Worm (Caenorhabditis elegans): ENCODE results near the gene K12H6.7.

DNA sequence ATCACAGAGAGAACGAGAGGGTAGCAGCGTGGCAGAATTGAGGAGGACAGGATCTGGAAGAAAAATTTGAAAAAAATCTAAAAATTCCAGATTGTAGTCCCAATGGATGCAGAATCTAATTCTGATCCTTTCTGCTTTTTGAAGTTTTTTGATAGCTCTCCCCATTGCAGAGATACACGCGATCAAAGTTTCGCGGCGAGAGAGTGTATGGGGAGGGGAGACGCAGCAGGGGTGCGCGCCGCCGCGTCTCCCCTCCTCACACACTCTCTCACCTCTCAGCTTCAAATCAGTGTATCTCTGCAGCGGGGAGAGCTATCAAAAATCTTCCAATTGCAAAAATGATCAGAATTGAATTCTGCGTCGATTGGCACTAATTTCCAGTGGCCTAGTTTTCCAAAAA, 44.3 kb upstream of the K12H6.7 start:
- no peak for TF ChIP-seq sma-3 (GFP tag; optimal IDR thresholded peaks at IDR 0.05)
- TF ChIP-seq egl-27 (tag; optimal IDR thresholded peaks at IDR 0.05): no peak
- no peak for TF ChIP-seq nhr-12 (tag; optimal IDR thresholded peaks at IDR 0.05)
- TF ChIP-seq ztf-1 (GFP tag; conservative IDR thresholded peaks at IDR 0.05): no peak
- no peak for TF ChIP-seq ztf-11 (tag; optimal IDR thresholded peaks at IDR 0.05)
- TF ChIP-seq snpc-4 (tag; optimal IDR thresholded peaks at IDR 0.05): no peak
- no peak for TF ChIP-seq zag-1 (tag; optimal IDR thresholded peaks at IDR 0.05)
- TF ChIP-seq nhr-237 (tag; optimal IDR thresholded peaks at IDR 0.05): no peak

Data from whole organism, L2 larva.